Worm (Caenorhabditis elegans) whole organism, mixed stage, embryonic: Measurements from ENCODE around the gene fbxa-206.

Experiments used
- ceh-39 ChIP-seq: fragments of 150-350 bp; optimal IDR thresholded peaks from 2 replicates; lab custom pipeline; 2014; ENCODE audit warnings: missing biosample characterization, missing genetic modification characterization
- ceh-43 ChIP-seq: fragments of 200-800 bp; sonication (Bioruptor generic); optimal IDR thresholded peaks from 2 replicates; lab custom pipeline; 2018; ENCODE audit warnings: mild to moderate bottlenecking, missing genetic modification characterization, moderate library complexity, missing compliant biosample characterization
- hlh-1 ChIP-seq: fragments of 150-350 bp; optimal IDR thresholded peaks from 2 replicates; lab custom pipeline; 2014; ENCODE audit warnings: missing biosample characterization, missing genetic modification reagents, missing genetic modification characterization
- mab-5 ChIP-seq: fragments of 150-350 bp; optimal IDR thresholded peaks from 2 replicates; lab custom pipeline; 2014; ENCODE audit warnings: missing biosample characterization, missing genetic modification characterization
- mls-2 ChIP-seq: sonication (generic microtip); optimal IDR thresholded peaks from 2 replicates; lab custom pipeline; 2016; ENCODE audit warnings: mild to moderate bottlenecking, missing genetic modification characterization, moderate library complexity, missing compliant biosample characterization
- nhr-12 ChIP-seq: fragments of 150-350 bp; optimal IDR thresholded peaks from 2 replicates; lab custom pipeline; 2014; ENCODE audit warnings: missing biosample characterization, missing genetic modification characterization
- nhr-2 ChIP-seq: fragments of 150-350 bp; optimal IDR thresholded peaks from 2 replicates; lab custom pipeline; 2014; ENCODE audit warnings: missing biosample characterization, missing genetic modification characterization
- nhr-76 ChIP-seq: sonication (generic microtip); optimal IDR thresholded peaks from 2 replicates; lab custom pipeline; 2017; ENCODE audit warnings: missing biosample characterization, missing genetic modification characterization
- pha-4 ChIP-seq: fragments of 150-350 bp; optimal IDR thresholded peaks from 2 replicates; lab custom pipeline; 2018; ENCODE audit warnings: missing biosample characterization, missing genetic modification reagents, missing genetic modification characterization
- snpc-4 ChIP-seq: fragments of 150-350 bp; optimal IDR thresholded peaks from 2 replicates; lab custom pipeline; 2014; ENCODE audit warnings: missing biosample characterization, missing genetic modification characterization
- sptf-1 ChIP-seq: sonication (generic microtip); optimal IDR thresholded peaks from 2 replicates; lab custom pipeline; 2017; ENCODE audit warnings: mild to moderate bottlenecking, missing genetic modification characterization, moderate library complexity, missing compliant biosample characterization
- unc-120 ChIP-seq: sonication (generic microtip); optimal IDR thresholded peaks from 2 replicates; lab custom pipeline; 2017; ENCODE audit warnings: missing genetic modification characterization, missing compliant biosample characterization; ENCODE audit not compliant: poor library complexity, severe bottlenecking
- unc-62 ChIP-seq: fragments of 150-350 bp; optimal IDR thresholded peaks from 2 replicates; lab custom pipeline; 2014; ENCODE audit warnings: missing biosample characterization, missing genetic modification reagents, missing genetic modification characterization
- ztf-11 ChIP-seq: fragments of 150-350 bp; optimal IDR thresholded peaks from 2 replicates; lab custom pipeline; 2014; ENCODE audit warnings: missing biosample characterization, missing genetic modification characterization

Gene fbxa-206

DNA sequence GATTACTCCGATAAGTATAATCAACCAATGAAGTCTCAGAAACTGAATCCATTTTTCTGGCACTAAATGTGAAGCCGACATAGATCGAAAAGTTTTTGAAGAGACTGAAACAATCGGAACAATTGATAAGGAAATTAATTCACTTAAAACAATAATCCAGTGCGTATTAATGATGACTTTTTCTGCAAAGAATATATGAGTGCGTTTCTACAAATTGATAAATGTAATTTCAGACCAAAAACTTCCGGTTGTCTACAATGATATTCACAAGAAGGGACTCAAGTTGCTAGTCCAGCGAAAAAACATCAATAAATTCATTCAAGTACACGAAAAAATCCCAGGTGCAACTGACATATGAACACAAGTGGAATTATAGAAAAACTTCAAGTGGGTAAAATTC lies 48.5 kb downstream of the fbxa-206 start, which contains the start of gene clec-33:
Gene clec-33 (minus strand): TSS at position 101 of the 400 bp plus-strand sequence.
- no peak for TF ChIP-seq ztf-11 (tag; lab: Kevin White, UChicago)
- no peak for TF ChIP-seq ceh-43 (GFP tag; lab: Kevin White, UChicago)
- no peak for TF ChIP-seq pha-4
- TF ChIP-seq nhr-2: no peak
- no peak for TF ChIP-seq ceh-39 (tag; lab: Kevin White, UChicago)
- TF ChIP-seq unc-120 (tag; lab: Kevin White, UChicago): no peak
- TF ChIP-seq snpc-4 (tag; lab: Kevin White, UChicago): no peak
- no peak for TF ChIP-seq hlh-1
- TF ChIP-seq sptf-1 (tag; lab: Kevin White, UChicago): no peak
- no peak for TF ChIP-seq nhr-76 (tag; lab: Kevin White, UChicago)
- no peak for TF ChIP-seq unc-62 (GFP tag; lab: Kevin White, UChicago)
- TF ChIP-seq nhr-12 (tag; lab: Kevin White, UChicago): no peak
- no peak for TF ChIP-seq mab-5 (tag; lab: Kevin White, UChicago)
- no peak for TF ChIP-seq mls-2 (tag; lab: Kevin White, UChicago)
- TF ChIP-seq, all 35 proteins: peak for 0
